Fruit fly (Drosophila melanogaster) whole organism, adult: Measurements from ENCODE around the gene Rbcn-3A.

Source experiments
- Mnt ChIP-seq: fragments of 200-800 bp; sonication (Bioruptor generic); optimal IDR thresholded peaks from 2 replicates; lab custom pipeline; 2016; ENCODE audit warnings: missing biosample characterization, mild to moderate bottlenecking, missing genetic modification characterization
- ovo ChIP-seq: fragments of 200-800 bp; sonication (Bioruptor generic); optimal IDR thresholded peaks from 2 replicates; lab custom pipeline; 2016; ENCODE audit warnings: missing biosample characterization, missing genetic modification characterization
- tj ChIP-seq: fragments of 200-800 bp; sonication (Bioruptor generic); optimal IDR thresholded peaks from 3 replicates; lab custom pipeline; 2017; ENCODE audit warnings: missing biosample characterization, mild to moderate bottlenecking, missing genetic modification characterization, moderate library complexity

- TF ChIP-seq ovo (no peak), tj (GFP tag; lab: Kevin White, UChicago) (no peak), Mnt (GFP tag; lab: Kevin White, UChicago) (no peak)
Measured at dm6 chrX:6202509-6202979, 52.7 kb downstream of the Rbcn-3A start, which contains the start of gene vanin-like.
